Worm (Caenorhabditis elegans): ENCODE results near the gene M05D6.1.

DNA sequence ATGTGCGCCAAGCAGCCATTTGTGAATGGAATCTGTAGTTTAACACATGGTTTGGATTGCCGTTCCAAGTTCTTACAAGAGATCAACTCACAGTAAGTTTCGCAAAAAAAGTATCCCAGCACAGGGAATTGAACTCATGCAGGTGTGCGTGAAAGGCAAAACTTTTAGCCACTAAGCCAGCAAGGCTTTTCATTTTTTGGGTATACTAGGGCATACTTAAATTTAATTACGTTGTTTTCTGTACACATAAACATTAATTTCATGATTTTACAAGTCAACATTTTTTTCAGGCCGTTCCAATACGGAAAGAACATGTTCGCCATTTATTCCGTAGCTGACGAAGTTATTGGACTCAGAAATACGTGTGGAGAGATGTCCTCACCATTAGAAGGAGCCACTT, 33.7 kb downstream of the M05D6.1 start:
- no peak for TF ChIP-seq R02D3.7 (tag; optimal IDR thresholded peaks at IDR 0.05)
- TF ChIP-seq unc-62 (GFP tag; optimal IDR thresholded peaks at IDR 0.05), result no peak
- TF ChIP-seq fos-1 (tag; optimal IDR thresholded peaks at IDR 0.05), result no peak
- no peak for TF ChIP-seq egl-27 (tag; optimal IDR thresholded peaks at IDR 0.05)
- TF ChIP-seq lin-39 (tag; optimal IDR thresholded peaks at IDR 0.05), result no peak
- TF ChIP-seq nhr-25 (tag; optimal IDR thresholded peaks at IDR 0.05), result no peak
- no peak for TF ChIP-seq pqm-1 (tag; optimal IDR thresholded peaks at IDR 0.05)
- TF ChIP-seq ztf-11 (tag; optimal IDR thresholded peaks at IDR 0.05), result no peak
- no peak for TF ChIP-seq ztf-4 (tag; optimal IDR thresholded peaks at IDR 0.05)

Data from whole organism, L3 larva.